Worm (Caenorhabditis elegans) whole organism, late embryonic: ENCODE measurements around the gene clc-1.

Experiments used
- ahr-1 ChIP-seq: sonication (generic microtip); optimal IDR thresholded peaks from 2 replicates; lab custom pipeline; 2016; ENCODE audit warnings: missing genetic modification characterization, missing compliant biosample characterization
- ceh-9 ChIP-seq: sonication (generic microtip); optimal IDR thresholded peaks from 2 replicates; lab custom pipeline; 2016; ENCODE audit warnings: mild to moderate bottlenecking, missing genetic modification characterization, inconsistent platforms, missing compliant biosample characterization
- fkh-10 ChIP-seq: fragments of 150-350 bp; optimal IDR thresholded peaks from 2 replicates; lab custom pipeline; 2014; ENCODE audit warnings: missing biosample characterization, missing genetic modification reagents, missing genetic modification characterization
- nfya-1 ChIP-seq: sonication (generic microtip); optimal IDR thresholded peaks from 2 replicates; lab custom pipeline; 2017; ENCODE audit warnings: missing genetic modification characterization, mild to moderate bottlenecking, missing compliant biosample characterization, antibody characterized with exemption, moderate library complexity
- nhr-11 ChIP-seq: fragments of 150-350 bp; optimal IDR thresholded peaks from 2 replicates; lab custom pipeline; 2014; ENCODE audit warnings: missing biosample characterization, missing genetic modification characterization
- pha-4 ChIP-seq: fragments of 150-350 bp; optimal IDR thresholded peaks from 2 replicates; lab custom pipeline; 2018; ENCODE audit warnings: missing biosample characterization, missing genetic modification reagents, missing genetic modification characterization
- tbx-2 ChIP-seq: sonication (generic microtip); optimal IDR thresholded peaks from 2 replicates; lab custom pipeline; 2016; ENCODE audit warnings: missing genetic modification characterization, missing compliant biosample characterization
- tbx-7 ChIP-seq: sonication (generic microtip); optimal IDR thresholded peaks from 2 replicates; lab custom pipeline; 2016; ENCODE audit warnings: missing genotype, missing genetic modification characterization, missing compliant biosample characterization
- unc-3 ChIP-seq, 2 experiments: fragments of 200-800 bp in 1 of 2; sonication (Bioruptor generic) in 1 of 2; sonication (generic microtip) in 1 of 2; conservative IDR thresholded peaks in 1 of 2; optimal IDR thresholded peaks in 1 of 2; 2 replicates each; pipeline versions ENCODE4 v1.3.6 to Lab custom; 2016 to 2022; ENCODE audit warnings: missing compliant biosample characterization in 2 of 2, missing genetic modification characterization in 2 of 2, missing genetic modification reagents in 1 of 2

- TF ChIP-seq tbx-7 (tag; lab: Kevin White, UChicago) (no peak), nhr-11 (tag; lab: Kevin White, UChicago) (no peak), fkh-10 (GFP tag; lab: Kevin White, UChicago) (no peak), unc-3 (GFP tag; conservative IDR thresholded peaks at IDR 0.05; lab: Robert Waterston, UW) (no peak), unc-3 (tag; optimal IDR thresholded peaks at IDR 0.05; lab: Kevin White, UChicago) (no peak), ceh-9 (tag; lab: Kevin White, UChicago) (no peak), pha-4 (tag; lab: Kevin White, UChicago) (no peak), ahr-1 (no peak), nfya-1 (no peak), tbx-2 (no peak)
Measured at ce11 chrX:11073358-11073757, 26.1 kb downstream of the clc-1 start, which contains the start of gene W04G3.5.
